Worm (Caenorhabditis elegans): ENCODE measurements around the gene srbc-58.

ce11 chrV:779999-780398 lies 5.2 kb downstream of the srbc-58 start, which contains the start of gene srbc-60:
- no peak for TF ChIP-seq ama-1 (optimal IDR thresholded peaks at IDR 0.05)
- no peak for TF ChIP-seq flt-1 (GFP tag; IDR thresholded peaks at IDR 0.05)
- no peak for TF ChIP-seq ceh-13 (GFP tag; optimal IDR thresholded peaks at IDR 0.05)
- no peak for TF ChIP-seq hmbx-1 (tag; optimal IDR thresholded peaks at IDR 0.05)
- TF ChIP-seq tbx-11 (GFP tag; IDR thresholded peaks at IDR 0.05), result no peak
